Fruit fly (Drosophila melanogaster) whole organism, pupa: Measurements from ENCODE around the gene CG13926.

Experiments used
- CG10348 ChIP-seq: fragments of 200-800 bp; sonication (Bioruptor generic); IDR thresholded peaks from 2 replicates; pipeline ENCODE4 v1.3.6; 2022; ENCODE audit warnings: missing biosample characterization, missing genetic modification characterization
- CG12605 ChIP-seq: fragments of 200-800 bp; sonication (Bioruptor generic); IDR thresholded peaks from 2 replicates; pipeline ENCODE4 v1.3.6; 2022; ENCODE audit warnings: missing biosample characterization, missing genetic modification characterization
- CG13204 ChIP-seq: fragments of 200-800 bp; sonication (Bioruptor generic); optimal IDR thresholded peaks from 2 replicates; lab custom pipeline; 2018; ENCODE audit warnings: missing biosample characterization, mild to moderate bottlenecking, missing genetic modification characterization, moderate library complexity
- CG14655 ChIP-seq: fragments of 200-800 bp; sonication (Bioruptor generic); optimal IDR thresholded peaks from 3 replicates; lab custom pipeline; 2017; ENCODE audit warnings: mild to moderate bottlenecking, missing biosample characterization, missing genetic modification reagents, missing genetic modification characterization
- CG15710 ChIP-seq: fragments of 200-800 bp; sonication (Bioruptor generic); optimal IDR thresholded peaks from 2 replicates; lab custom pipeline; 2018; ENCODE audit warnings: missing biosample characterization, mild to moderate bottlenecking, missing genetic modification characterization, moderate library complexity
- CG17806 ChIP-seq: fragments of 200-800 bp; sonication (Bioruptor generic); optimal IDR thresholded peaks from 2 replicates; lab custom pipeline; 2018; ENCODE audit warnings: missing biosample characterization, mild to moderate bottlenecking, missing genetic modification characterization, moderate library complexity
- CG32121 ChIP-seq: fragments of 200-800 bp; sonication (Bioruptor generic); IDR thresholded peaks from 2 replicates; pipeline ENCODE4 v1.3.6; 2022; ENCODE audit warnings: missing biosample characterization, missing genetic modification characterization
- CG34367 ChIP-seq: fragments of 200-800 bp; sonication (Bioruptor generic); optimal IDR thresholded peaks from 2 replicates; lab custom pipeline; 2018; ENCODE audit warnings: missing biosample characterization, mild to moderate bottlenecking, missing genetic modification characterization
- CG4496 ChIP-seq: fragments of 200-800 bp; sonication (Bioruptor generic); IDR thresholded peaks from 3 replicates; pipeline ENCODE4 v1.3.6; 2022; ENCODE audit warnings: missing biosample characterization, missing genetic modification characterization
- CG8159 ChIP-seq: fragments of 200-800 bp; sonication (Bioruptor generic); optimal IDR thresholded peaks from 3 replicates; lab custom pipeline; 2018; ENCODE audit warnings: missing biosample characterization, mild to moderate bottlenecking, missing genetic modification characterization, moderate library complexity
- CG8301 ChIP-seq: fragments of 200-800 bp; sonication (Bioruptor generic); optimal IDR thresholded peaks from 2 replicates; lab custom pipeline; 2018; ENCODE audit warnings: missing biosample characterization, mild to moderate bottlenecking, missing genetic modification characterization
- CG9948 ChIP-seq: fragments of 200-800 bp; sonication (Bioruptor generic); optimal IDR thresholded peaks from 2 replicates; lab custom pipeline; 2018; ENCODE audit warnings: missing biosample characterization, mild to moderate bottlenecking, missing genetic modification characterization, moderate library complexity
- D1 ChIP-seq: fragments of 200-800 bp; sonication (Bioruptor generic); optimal IDR thresholded peaks from 2 replicates; lab custom pipeline; 2018; ENCODE audit warnings: missing biosample characterization, mild to moderate bottlenecking, missing genetic modification characterization, moderate library complexity
- EcR ChIP-seq: fragments of 200-800 bp; sonication (Bioruptor generic); optimal IDR thresholded peaks from 3 replicates; lab custom pipeline; 2019; ENCODE audit warnings: missing biosample characterization, missing genetic modification characterization, mild to moderate bottlenecking, moderate library complexity, missing genetic modification reagents
- Ets98B ChIP-seq: fragments of 200-800 bp; sonication (Bioruptor generic); IDR thresholded peaks from 2 replicates; pipeline ENCODE4 v1.3.6; 2022; ENCODE audit warnings: missing biosample characterization, missing genetic modification characterization
- Pif1A ChIP-seq: fragments of 200-800 bp; sonication (Bioruptor generic); optimal IDR thresholded peaks from 3 replicates; lab custom pipeline; 2016; ENCODE audit warnings: missing biosample characterization, missing genetic modification characterization
- Pif1B ChIP-seq: fragments of 200-800 bp; sonication (Bioruptor generic); optimal IDR thresholded peaks from 3 replicates; lab custom pipeline; 2016; ENCODE audit warnings: missing biosample characterization, missing genetic modification characterization
- Snoo ChIP-seq: fragments of 200-800 bp; sonication (Bioruptor generic); optimal IDR thresholded peaks from 3 replicates; lab custom pipeline; 2017; ENCODE audit warnings: missing biosample characterization, mild to moderate bottlenecking, missing genetic modification characterization, inconsistent platforms
- fd96Ca ChIP-seq: fragments of 200-800 bp; sonication (Bioruptor generic); IDR thresholded peaks from 3 replicates; pipeline ENCODE4 v1.3.6; 2022; ENCODE audit warnings: missing biosample characterization, missing genetic modification characterization
- gl ChIP-seq: fragments of 200-800 bp; sonication (Bioruptor generic); optimal IDR thresholded peaks from 2 replicates; lab custom pipeline; 2018; ENCODE audit warnings: missing biosample characterization, mild to moderate bottlenecking, missing genetic modification characterization
- rn ChIP-seq: fragments of 200-800 bp; sonication (Bioruptor generic); IDR thresholded peaks from 2 replicates; pipeline ENCODE4 v1.3.6; 2022; ENCODE audit warnings: missing biosample characterization, missing genetic modification characterization

CG13926 gene

DNA sequence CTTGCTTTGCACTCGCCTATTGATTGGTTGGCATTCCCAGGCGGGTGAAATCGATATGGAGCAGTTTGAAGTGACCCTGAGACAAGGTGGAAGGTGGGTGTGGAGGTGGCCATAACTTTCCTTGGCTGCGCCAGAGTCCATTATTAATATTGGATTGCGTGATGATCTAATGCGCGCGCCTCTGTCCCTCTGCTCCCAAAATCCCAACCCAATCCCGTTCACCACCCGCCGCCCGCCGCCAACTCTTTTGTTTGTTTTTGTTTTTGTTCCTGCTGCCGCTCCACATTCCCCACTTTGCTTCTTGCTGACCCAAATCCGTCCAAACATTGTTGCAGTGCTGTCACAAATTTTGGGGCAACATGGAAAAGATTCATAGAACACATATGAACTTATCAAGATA is 46.9 kb downstream of the CG13926 start:
- TF ChIP-seq Snoo: no peak
- TF ChIP-seq CG4496 (GFP tag; lab: Robert Waterston, UW): no peak
- no peak for TF ChIP-seq D1 (tag; lab: Kevin White, UChicago)
- TF ChIP-seq CG15710 (tag; lab: Kevin White, UChicago): no peak
- no peak for TF ChIP-seq Pif1A (GFP tag; lab: Kevin White, UChicago)

DNA sequence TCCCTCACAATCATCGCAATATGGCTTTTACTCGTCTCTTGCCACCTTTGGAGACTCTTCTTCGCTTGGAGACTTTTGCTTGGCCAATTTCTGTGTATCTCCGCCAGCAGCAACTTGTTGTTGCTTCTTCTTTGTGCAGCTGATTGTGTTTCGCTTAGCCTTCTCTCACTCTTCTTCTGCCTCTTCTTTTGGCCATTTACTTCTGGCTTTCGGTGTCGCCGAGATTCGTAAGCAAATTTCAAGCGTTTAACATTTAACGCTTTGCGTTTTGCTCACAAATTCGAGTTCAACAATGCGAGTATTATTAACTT is 48.0 kb downstream of the CG13926 start:
- TF ChIP-seq Ets98B (GFP tag; lab: Robert Waterston, UW): no peak
- TF ChIP-seq CG8159: no peak
- no peak for TF ChIP-seq gl (tag; lab: Kevin White, UChicago)
- TF ChIP-seq Snoo: no peak
- TF ChIP-seq CG15710 (tag; lab: Kevin White, UChicago): no peak
- no peak for TF ChIP-seq CG4496 (GFP tag; lab: Robert Waterston, UW)
- no peak for TF ChIP-seq CG34367 (tag; lab: Kevin White, UChicago)
- TF ChIP-seq CG8301 (tag; lab: Kevin White, UChicago): no peak
- no peak for TF ChIP-seq CG13204 (GFP tag; lab: Kevin White, UChicago)
- no peak for TF ChIP-seq CG14655 (GFP tag; lab: Kevin White, UChicago)
- TF ChIP-seq EcR (GFP tag; lab: Kevin White, UChicago): peak; percentile 44
- no peak for TF ChIP-seq CG17806 (tag; lab: Kevin White, UChicago)
- TF ChIP-seq fd96Ca (GFP tag; lab: Robert Waterston, UW): no peak
- no peak for TF ChIP-seq Pif1A (GFP tag; lab: Kevin White, UChicago)
- TF ChIP-seq CG12605 (GFP tag; lab: Robert Waterston, UW): peak; percentile 64
- TF ChIP-seq CG10348 (GFP tag; lab: Robert Waterston, UW): no peak
- no peak for TF ChIP-seq CG9948 (tag; lab: Kevin White, UChicago)
- no peak for TF ChIP-seq D1 (tag; lab: Kevin White, UChicago)
- no peak for TF ChIP-seq rn (GFP tag; lab: Robert Waterston, UW)
- 0 out of 2 replicates have a peak, but pooled peaks have one; percentile 28 for TF ChIP-seq CG32121
- no peak for TF ChIP-seq Pif1B (GFP tag; lab: Kevin White, UChicago)
- TF ChIP-seq, all 21 proteins: peak for 3

DNA sequence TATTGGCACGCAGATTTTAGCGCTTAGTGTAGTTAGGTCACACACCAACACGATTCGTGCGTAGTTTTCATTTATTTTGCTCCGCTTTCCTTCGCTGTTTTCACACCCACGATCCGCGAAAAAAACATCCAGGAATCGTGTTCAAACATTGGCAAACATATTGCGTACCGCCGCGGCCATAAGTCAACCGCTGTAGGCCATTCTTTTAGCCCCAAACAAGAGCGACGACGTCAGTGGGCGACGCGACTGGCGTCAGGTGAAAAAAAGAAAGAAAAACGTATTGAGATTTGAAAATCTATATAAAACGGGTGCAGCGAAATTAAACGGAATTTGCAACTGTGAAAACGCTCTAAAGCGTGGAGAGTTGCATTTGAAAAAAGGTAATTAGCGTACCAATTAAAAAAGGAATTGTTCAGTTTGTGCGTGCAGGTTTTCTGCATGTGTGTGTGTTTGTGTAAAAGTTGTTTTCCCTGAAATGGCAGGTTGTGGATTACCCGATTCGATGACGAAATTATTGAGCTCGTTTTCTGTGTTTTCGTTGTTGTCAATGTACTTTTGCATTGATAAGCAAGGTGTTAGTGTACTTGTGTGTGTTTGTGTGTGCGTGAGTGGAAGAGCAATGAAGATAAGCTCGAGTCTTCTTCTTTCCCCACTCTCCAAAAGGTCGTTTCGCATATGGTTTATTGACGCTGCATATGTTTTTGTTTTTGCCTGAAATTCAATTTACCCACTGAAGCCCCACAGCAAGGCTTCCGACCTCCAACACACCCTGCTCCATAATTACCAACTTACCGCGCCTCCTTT is 48.6 kb downstream of the CG13926 start, which contains the start of gene Tmep:
Tmep (plus strand) TSS at position 20 of the 804 bp plus-strand sequence.
- TF ChIP-seq EcR (GFP tag; lab: Kevin White, UChicago) (peak; percentile 75), CG14655 (GFP tag; lab: Kevin White, UChicago) (no peak)

DNA sequence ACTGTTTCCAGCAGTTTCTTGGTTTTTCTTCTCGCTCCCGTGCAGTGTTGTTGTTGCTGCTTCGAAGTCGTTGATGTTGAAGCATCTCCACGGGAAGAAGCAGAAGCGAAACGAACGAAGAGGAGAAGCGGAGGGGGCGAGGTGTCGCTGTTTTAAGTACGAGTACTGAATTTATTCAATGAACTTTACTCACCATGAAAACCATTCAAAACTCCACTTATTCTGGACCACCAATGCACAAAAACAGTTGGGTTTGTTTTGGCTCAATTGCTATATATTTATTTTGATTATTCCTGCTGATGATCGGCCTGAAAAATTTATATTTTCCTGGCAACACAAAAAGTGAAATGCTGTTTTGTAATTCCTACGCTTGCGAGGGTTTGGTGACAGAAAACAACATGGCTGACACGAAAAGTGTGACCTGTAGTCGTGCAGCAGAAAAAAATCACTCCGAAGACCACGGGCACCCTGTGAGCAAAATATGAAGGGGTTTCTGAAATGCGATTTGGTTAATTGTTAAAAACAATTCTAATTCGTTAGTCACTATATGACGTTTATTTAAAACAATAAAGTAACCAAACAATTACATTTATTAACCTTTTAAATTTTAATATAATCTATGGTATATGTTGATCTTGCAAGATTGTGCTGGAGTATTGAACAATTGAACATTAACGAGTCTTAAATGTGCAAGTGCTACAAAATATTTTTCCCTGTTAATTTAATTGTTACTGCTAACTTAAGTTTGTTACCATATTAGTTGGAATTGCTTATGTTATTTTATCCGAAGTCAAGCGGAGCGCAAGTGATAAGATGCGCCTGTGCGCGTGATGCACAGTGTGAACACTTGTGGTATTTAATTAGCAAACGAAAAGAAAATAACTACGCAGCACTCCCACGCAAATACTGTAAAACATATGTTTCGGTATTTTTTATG is 49.5 kb downstream of the CG13926 start, which contains the start of gene CG7879:
CG7879 (minus strand) TSS at position 384 of the 937 bp plus-strand sequence.
- peak; percentile 34; the same call in 1 of the 3 replicates for TF ChIP-seq fd96Ca (GFP tag; lab: Robert Waterston, UW)
- no peak for TF ChIP-seq CG9948 (tag; lab: Kevin White, UChicago)
- TF ChIP-seq CG12605 (GFP tag; lab: Robert Waterston, UW): no peak
- no peak for TF ChIP-seq CG8301 (tag; lab: Kevin White, UChicago)
- TF ChIP-seq CG10348 (GFP tag; lab: Robert Waterston, UW): no peak
- TF ChIP-seq CG4496 (GFP tag; lab: Robert Waterston, UW): 0 out of 3 replicates have a peak, but pooled peaks have one; percentile 17
- no peak; the same call in 1 of the 2 replicates for TF ChIP-seq Ets98B (GFP tag; lab: Robert Waterston, UW)
- TF ChIP-seq Snoo: no peak
- peak; percentile 25 for TF ChIP-seq CG8159
- no peak for TF ChIP-seq gl (tag; lab: Kevin White, UChicago)
- TF ChIP-seq EcR (GFP tag; lab: Kevin White, UChicago): peak; percentile 55
- peak; percentile 18 for TF ChIP-seq CG15710 (tag; lab: Kevin White, UChicago)
- peak; percentile 46 for TF ChIP-seq Pif1B (GFP tag; lab: Kevin White, UChicago)
- no peak for TF ChIP-seq D1 (tag; lab: Kevin White, UChicago)
- TF ChIP-seq CG13204 (GFP tag; lab: Kevin White, UChicago): no peak
- no peak for TF ChIP-seq CG17806 (tag; lab: Kevin White, UChicago)
- no peak for TF ChIP-seq rn (GFP tag; lab: Robert Waterston, UW)
- TF ChIP-seq CG32121: no peak
- TF ChIP-seq CG14655 (GFP tag; lab: Kevin White, UChicago): no peak
- TF ChIP-seq Pif1A (GFP tag; lab: Kevin White, UChicago): no peak
- TF ChIP-seq CG34367 (tag; lab: Kevin White, UChicago): no peak
